Fruit fly (Drosophila melanogaster): ENCODE results near the gene Sf3b2.

- no peak for TF ChIP-seq h (optimal IDR thresholded peaks at IDR 0.05)
- TF ChIP-seq Myc (optimal IDR thresholded peaks at IDR 0.05): no peak
Observed at dm6 chr2L:2986776-2987175, 42.2 kb downstream of the Sf3b2 start.

Data from Kc167 (cell line).